Fruit fly (Drosophila melanogaster) whole organism, wandering third instar larva: Measurements from ENCODE around the gene kumpel.

Experiments
- CG32264 ChIP-seq: fragments of 200-800 bp; sonication (Bioruptor generic); optimal IDR thresholded peaks from 2 replicates; lab custom pipeline; 2016; ENCODE audit warnings: missing biosample characterization, missing genetic modification characterization
- Dfd ChIP-seq: fragments of >200 bp; optimal IDR thresholded peaks from 2 replicates; lab custom pipeline; 2017; ENCODE audit warnings: missing biosample characterization, missing genetic modification characterization
- OdsH ChIP-seq: fragments of 200-800 bp; sonication (Bioruptor generic); optimal IDR thresholded peaks from 2 replicates; lab custom pipeline; 2016; ENCODE audit warnings: missing biosample characterization, mild to moderate bottlenecking, missing genetic modification characterization
- Sp1 ChIP-seq: fragments of 200-800 bp; sonication (Bioruptor generic); optimal IDR thresholded peaks from 3 replicates; lab custom pipeline; 2019; ENCODE audit warnings: missing biosample characterization, mild to moderate bottlenecking, missing genetic modification characterization, moderate library complexity
- dl ChIP-seq, 2 experiments: fragments of 175-275, 200-275 bp in 1 of 2; fragments of 200-275 bp in 1 of 2; sonication (Bioruptor generic); optimal IDR thresholded peaks; lab custom pipeline; 2018; ENCODE audit warnings: mild to moderate bottlenecking in 2 of 2, missing biosample characterization in 2 of 2, missing genetic modification characterization in 2 of 2, moderate library complexity in 2 of 2; ENCODE audit not compliant: partially characterized antibody in 2 of 2, insufficient read depth in 1 of 2
- foxo ChIP-seq, 2 experiments: fragments of 200-800 bp; sonication (Bioruptor generic); optimal IDR thresholded peaks; 2 replicates in 1 of 2; 3 replicates in 1 of 2; lab custom pipeline; 2016 to 2017; ENCODE audit warnings: missing biosample characterization in 2 of 2, missing genetic modification characterization in 2 of 2
- jim ChIP-seq: fragments of 175-275, 200-325 bp; sonication (Bioruptor generic); optimal IDR thresholded peaks from 2 replicates; lab custom pipeline; 2016; ENCODE audit warnings: missing biosample characterization, mild to moderate bottlenecking, missing genetic modification characterization
- pan ChIP-seq: fragments of >200 bp; optimal IDR thresholded peaks from 2 replicates; lab custom pipeline; 2017
- sage ChIP-seq: fragments of 200-800 bp; sonication (Bioruptor generic); optimal IDR thresholded peaks from 2 replicates; lab custom pipeline; 2016; ENCODE audit warnings: missing biosample characterization, mild to moderate bottlenecking, missing genetic modification characterization
- usp ChIP-seq: fragments of >200 bp; optimal IDR thresholded peaks from 2 replicates; lab custom pipeline; 2017; ENCODE audit warnings: missing biosample characterization, missing genetic modification characterization
- woc ChIP-seq: sonication (Bioruptor generic); optimal IDR thresholded peaks from 2 replicates; lab custom pipeline; 2016; ENCODE audit warnings: missing biosample characterization, mild to moderate bottlenecking, missing genetic modification characterization

DNA sequence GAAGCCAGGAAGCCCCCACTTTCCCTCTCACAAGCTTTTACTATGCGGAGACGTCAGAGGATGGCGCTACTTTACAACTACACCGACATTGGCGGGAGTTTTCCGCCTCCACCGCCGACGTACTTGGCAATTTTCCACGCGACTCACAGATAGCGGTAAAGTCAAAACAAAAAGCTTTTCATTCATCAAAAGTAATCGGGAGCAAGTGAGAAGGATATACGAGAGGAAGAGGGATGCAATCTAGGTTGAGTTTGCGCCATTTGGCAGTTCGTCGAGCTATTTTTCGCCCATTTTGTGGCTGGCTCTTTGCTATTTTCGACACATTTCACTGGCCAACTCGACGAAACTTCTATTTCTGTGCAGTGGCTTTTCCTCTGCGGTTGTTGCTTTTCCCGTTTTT is 62.1 kb downstream of the kumpel start:
- TF ChIP-seq usp (no peak), woc (GFP tag; lab: Kevin White, UChicago) (no peak), foxo (GFP tag; optimal IDR thresholded peaks at IDR 0.05; lab: Kevin White, UChicago) (no peak), dl (GFP tag; optimal IDR thresholded peaks at IDR 0.05; lab: Kevin White, UChicago; ENCODE audit: insufficient read depth in 1 of 2, partially characterized antibody in 2 of 2) (no peak), Sp1 (GFP tag; lab: Kevin White, UChicago) (no peak), jim (GFP tag; lab: Kevin White, UChicago) (no peak), OdsH (GFP tag; lab: Kevin White, UChicago) (no peak), sage (GFP tag; lab: Kevin White, UChicago) (no peak), CG32264 (GFP tag; lab: Kevin White, UChicago) (no peak), Dfd (no peak), pan (no peak)
